Worm (Caenorhabditis elegans): Measurements from ENCODE around the gene sri-29.

ce11 chrII:3034914-3035313 lies 9.2 kb upstream of the sri-29 start:
- TF ChIP-seq atf-7 (tag; optimal IDR thresholded peaks at IDR 0.05), result no peak
- no peak for TF ChIP-seq snpc-4 (GFP tag; optimal IDR thresholded peaks at IDR 0.05)
- no peak for TF ChIP-seq snpc-4 (tag; optimal IDR thresholded peaks at IDR 0.05)
- no peak for TF ChIP-seq lin-54 (GFP tag; optimal IDR thresholded peaks at IDR 0.05)
- no peak for TF ChIP-seq lsy-27 (tag; optimal IDR thresholded peaks at IDR 0.05; ENCODE audit: borderline replicate concordance, insufficient read depth)
- no peak for TF ChIP-seq F57A8.1 (GFP tag; optimal IDR thresholded peaks at IDR 0.05)
- no peak for TF ChIP-seq attf-3 (GFP tag; conservative IDR thresholded peaks at IDR 0.05)
- no peak for TF ChIP-seq cebp-1 (GFP tag; IDR thresholded peaks at IDR 0.05)
- no peak for TF ChIP-seq cebp-1 (tag; optimal IDR thresholded peaks at IDR 0.05)
